Fruit fly (Drosophila melanogaster) whole organism, embryonic: ENCODE results near the gene Cdc5.

Experiments used
- Abd-B ChIP-seq: fragments of 200-800 bp; sonication (Bioruptor generic); optimal IDR thresholded peaks from 2 replicates; lab custom pipeline; 2018; ENCODE audit warnings: missing biosample characterization, mild to moderate bottlenecking, missing genetic modification characterization, moderate library complexity
- Aef1 ChIP-seq: fragments of 200-800 bp; sonication (Bioruptor generic); IDR thresholded peaks from 3 replicates; pipeline ENCODE4 v1.3.6; 2022; ENCODE audit warnings: missing biosample characterization, missing genetic modification characterization
- Antp ChIP-seq: fragments of 200-800 bp; sonication (Bioruptor generic); optimal IDR thresholded peaks from 3 replicates; lab custom pipeline; 2016; ENCODE audit warnings: missing biosample characterization, missing genetic modification characterization
- Atf6 ChIP-seq: fragments of 200-800 bp; sonication (Bioruptor generic); IDR thresholded peaks from 2 replicates; pipeline ENCODE4 v1.3.6; 2022; ENCODE audit warnings: missing biosample characterization, missing genetic modification characterization
- BEAF-32 ChIP-seq: fragments of 200-800 bp; sonication (Bioruptor generic); optimal IDR thresholded peaks from 3 replicates; lab custom pipeline; 2017; ENCODE audit warnings: missing biosample characterization, missing genetic modification characterization, mild to moderate bottlenecking, moderate library complexity, missing genetic modification reagents
- Bgb ChIP-seq: fragments of 200-800 bp; sonication (Bioruptor generic); IDR thresholded peaks from 2 replicates; pipeline ENCODE4 v1.3.6; 2022; ENCODE audit warnings: missing biosample characterization, missing genetic modification characterization; ENCODE audit not compliant: partially characterized antibody
- Blimp-1 ChIP-seq: fragments of 200-800 bp; sonication (Bioruptor generic); optimal IDR thresholded peaks from 3 replicates; lab custom pipeline; 2018; ENCODE audit warnings: missing biosample characterization, missing genetic modification characterization, mild to moderate bottlenecking, moderate library complexity, missing genetic modification reagents
- CG10209 ChIP-seq: fragments of 200-800 bp; sonication (Bioruptor generic); optimal IDR thresholded peaks from 3 replicates; lab custom pipeline; 2017; ENCODE audit warnings: missing biosample characterization, mild to moderate bottlenecking, missing genetic modification characterization, missing genetic modification reagents
- CG10366 ChIP-seq: fragments of 200-800 bp; sonication (Bioruptor generic); IDR thresholded peaks from 2 replicates; pipeline ENCODE4 v1.3.6; 2022; ENCODE audit warnings: missing biosample characterization, missing genetic modification characterization
- CG11504 ChIP-seq: fragments of 200-800 bp; sonication (Bioruptor generic); optimal IDR thresholded peaks from 3 replicates; lab custom pipeline; 2019; ENCODE audit warnings: missing biosample characterization, mild to moderate bottlenecking, missing genetic modification characterization, moderate library complexity
- CG12155 ChIP-seq: fragments of 200-800 bp; sonication (Bioruptor generic); optimal IDR thresholded peaks from 3 replicates; lab custom pipeline; 2016; ENCODE audit warnings: missing biosample characterization, missing genetic modification characterization
- CG13123 ChIP-seq: fragments of 200-800 bp; sonication (Bioruptor generic); optimal IDR thresholded peaks from 2 replicates; lab custom pipeline; 2016; ENCODE audit warnings: missing biosample characterization, missing genetic modification characterization
- CG13287 ChIP-seq: fragments of 200-800 bp; sonication (Bioruptor generic); IDR thresholded peaks from 2 replicates; pipeline ENCODE4 v1.3.6; 2022; ENCODE audit warnings: missing biosample characterization, missing genetic modification characterization; ENCODE audit not compliant: partially characterized antibody
- CG13296 ChIP-seq: fragments of 200-800 bp; sonication (Bioruptor generic); optimal IDR thresholded peaks from 3 replicates; lab custom pipeline; 2018; ENCODE audit warnings: missing biosample characterization, mild to moderate bottlenecking, missing genetic modification characterization
- CG17829 ChIP-seq: fragments of 200-800 bp; optimal IDR thresholded peaks from 2 replicates; lab custom pipeline; 2019; ENCODE audit warnings: missing biosample characterization, mild to moderate bottlenecking, missing genetic modification characterization, moderate library complexity
- CG18011 ChIP-seq: fragments of 200-800 bp; sonication (Bioruptor generic); optimal IDR thresholded peaks from 2 replicates; lab custom pipeline; 2017; ENCODE audit warnings: missing biosample characterization, missing genetic modification characterization, mild to moderate bottlenecking, moderate library complexity, missing genotype
- CG18476 ChIP-seq: fragments of 200-800 bp; sonication (Bioruptor generic); optimal IDR thresholded peaks from 2 replicates; lab custom pipeline; 2016; ENCODE audit warnings: missing biosample characterization, mild to moderate bottlenecking, missing genetic modification characterization
- CG31441 ChIP-seq: fragments of 200-800 bp; sonication (Bioruptor generic); IDR thresholded peaks from 2 replicates; pipeline ENCODE4 v1.3.6; 2022; ENCODE audit warnings: missing biosample characterization, missing genetic modification characterization
- CG3163 ChIP-seq: fragments of 200-800 bp; sonication (Bioruptor generic); optimal IDR thresholded peaks from 3 replicates; lab custom pipeline; 2016; ENCODE audit warnings: missing biosample characterization, missing genetic modification characterization
- CG33557 ChIP-seq: fragments of 200-800 bp; sonication (Bioruptor generic); optimal IDR thresholded peaks from 2 replicates; lab custom pipeline; 2019; ENCODE audit warnings: missing biosample characterization, mild to moderate bottlenecking, missing genetic modification characterization, moderate library complexity
- CG5180 ChIP-seq: fragments of 200-800 bp; sonication (Bioruptor generic); optimal IDR thresholded peaks from 3 replicates; lab custom pipeline; 2017; ENCODE audit warnings: missing biosample characterization, missing genetic modification characterization, mild to moderate bottlenecking, moderate library complexity, missing genetic modification reagents
- CG7963 ChIP-seq: fragments of 200-800 bp; sonication (Bioruptor generic); IDR thresholded peaks from 3 replicates; pipeline ENCODE4 v1.3.6; 2022; ENCODE audit warnings: missing biosample characterization, missing genetic modification characterization; ENCODE audit not compliant: partially characterized antibody
- CG8924 ChIP-seq: fragments of 200-800 bp; optimal IDR thresholded peaks from 3 replicates; lab custom pipeline; 2019; ENCODE audit warnings: missing biosample characterization, mild to moderate bottlenecking, missing genetic modification characterization, moderate library complexity
- Camta ChIP-seq: fragments of 200-800 bp; sonication (Bioruptor generic); optimal IDR thresholded peaks from 2 replicates; lab custom pipeline; 2016; ENCODE audit warnings: missing biosample characterization, missing genetic modification characterization
- CrebB ChIP-seq: fragments of 200-800 bp; sonication (Bioruptor generic); optimal IDR thresholded peaks from 3 replicates; lab custom pipeline; 2018; ENCODE audit warnings: missing biosample characterization, mild to moderate bottlenecking, missing genetic modification characterization
- D19A ChIP-seq: fragments of 200-800 bp; optimal IDR thresholded peaks from 3 replicates; lab custom pipeline; 2019; ENCODE audit warnings: missing biosample characterization, mild to moderate bottlenecking, missing genetic modification characterization, moderate library complexity
- HLH54F ChIP-seq: fragments of 200-800 bp; sonication (Bioruptor generic); optimal IDR thresholded peaks from 3 replicates; lab custom pipeline; 2016; ENCODE audit warnings: missing biosample characterization, missing genetic modification characterization
- Hsf ChIP-seq: fragments of 200-800 bp; sonication (Bioruptor generic); optimal IDR thresholded peaks from 3 replicates; lab custom pipeline; 2016; ENCODE audit warnings: missing biosample characterization, missing genetic modification characterization
- MESR4 ChIP-seq: fragments of 200-800 bp; sonication (Bioruptor generic); optimal IDR thresholded peaks from 2 replicates; lab custom pipeline; 2018; ENCODE audit warnings: missing biosample characterization, mild to moderate bottlenecking, missing genetic modification characterization, moderate library complexity
- Nf-YC ChIP-seq: fragments of 200-800 bp; optimal IDR thresholded peaks from 3 replicates; lab custom pipeline; 2019; ENCODE audit warnings: missing biosample characterization, mild to moderate bottlenecking, missing genetic modification characterization, moderate library complexity
- PHDP ChIP-seq: fragments of 200-800 bp; sonication (Bioruptor generic); optimal IDR thresholded peaks from 3 replicates; lab custom pipeline; 2018; ENCODE audit warnings: missing biosample characterization, mild to moderate bottlenecking, missing genetic modification characterization, moderate library complexity
- Side ChIP-seq: fragments of 200-800 bp; sonication (Bioruptor generic); optimal IDR thresholded peaks from 2 replicates; lab custom pipeline; 2016; ENCODE audit warnings: missing biosample characterization, missing genetic modification characterization
- Sry-δ ChIP-seq: fragments of 200-800 bp; sonication (Bioruptor generic); optimal IDR thresholded peaks from 2 replicates; lab custom pipeline; 2016; ENCODE audit warnings: missing biosample characterization, missing genetic modification characterization
- Trl ChIP-seq, 3 experiments: fragments of >200 bp in 2 of 3; fragments of 200-800 bp in 1 of 3; sonication (Bioruptor generic) in 1 of 3; optimal IDR thresholded peaks; 2 replicates in 1 of 3; 3 replicates in 2 of 3; lab custom pipeline; 2016 to 2017; ENCODE audit warnings: missing biosample characterization in 1 of 3, missing genetic modification characterization in 1 of 3
- YL-1 ChIP-seq: fragments of 200-800 bp; sonication (Bioruptor generic); optimal IDR thresholded peaks from 3 replicates; lab custom pipeline; 2017; ENCODE audit warnings: missing biosample characterization, mild to moderate bottlenecking, missing genetic modification characterization
- aop ChIP-seq: fragments of 200-800 bp; sonication (Bioruptor generic); IDR thresholded peaks from 2 replicates; pipeline ENCODE4 v1.3.6; 2022; ENCODE audit warnings: missing biosample characterization, missing genetic modification characterization
- bsh ChIP-seq, 2 experiments: fragments of 200-800 bp; sonication (Bioruptor generic); optimal IDR thresholded peaks; 2 replicates each; lab custom pipeline; 2017 to 2018; ENCODE audit warnings: mild to moderate bottlenecking in 2 of 2, missing biosample characterization in 2 of 2, missing genetic modification characterization in 2 of 2, moderate library complexity in 1 of 2
- cg ChIP-seq: fragments of 200-800 bp; sonication (Bioruptor generic); optimal IDR thresholded peaks from 3 replicates; lab custom pipeline; 2019; ENCODE audit warnings: missing biosample characterization, mild to moderate bottlenecking, missing genetic modification characterization, moderate library complexity
- exex ChIP-seq: fragments of 200-800 bp; sonication (Bioruptor generic); optimal IDR thresholded peaks from 4 replicates; lab custom pipeline; 2018; ENCODE audit warnings: missing biosample characterization, mild to moderate bottlenecking, missing genetic modification characterization, moderate library complexity
- fru ChIP-seq: fragments of >200 bp; optimal IDR thresholded peaks from 2 replicates; lab custom pipeline; 2017
- grau ChIP-seq: fragments of 200-800 bp; optimal IDR thresholded peaks from 3 replicates; lab custom pipeline; 2019; ENCODE audit warnings: missing biosample characterization, mild to moderate bottlenecking, missing genetic modification characterization, moderate library complexity
- inv ChIP-seq: fragments of 200-800 bp; sonication (Bioruptor generic); IDR thresholded peaks from 2 replicates; pipeline ENCODE4 v1.3.6; 2022; ENCODE audit warnings: missing biosample characterization, missing genetic modification characterization; ENCODE audit not compliant: partially characterized antibody
- knrl ChIP-seq: fragments of 200-800 bp; sonication (Bioruptor generic); IDR thresholded peaks from 3 replicates; pipeline ENCODE4 v1.3.6; 2022; ENCODE audit warnings: missing biosample characterization, missing genetic modification characterization; ENCODE audit not compliant: partially characterized antibody
- lab ChIP-seq: fragments of 200-800 bp; sonication (Bioruptor generic); optimal IDR thresholded peaks from 3 replicates; lab custom pipeline; 2017; ENCODE audit warnings: missing biosample characterization, missing genetic modification characterization, mild to moderate bottlenecking, moderate library complexity, missing genetic modification reagents
- maf-S ChIP-seq: fragments of 200-800 bp; sonication (Bioruptor generic); optimal IDR thresholded peaks from 2 replicates; lab custom pipeline; 2016; ENCODE audit warnings: missing biosample characterization, missing genetic modification characterization
- mam ChIP-seq: fragments of 200-800 bp; sonication (Bioruptor generic); optimal IDR thresholded peaks from 3 replicates; lab custom pipeline; 2016; ENCODE audit warnings: missing biosample characterization, missing genetic modification characterization
- nom ChIP-seq: fragments of 200-800 bp; sonication (Bioruptor generic); optimal IDR thresholded peaks from 2 replicates; lab custom pipeline; 2017; ENCODE audit warnings: missing biosample characterization, missing genetic modification characterization, mild to moderate bottlenecking, moderate library complexity, missing genetic modification reagents
- pfk ChIP-seq: fragments of 200-800 bp; sonication (Bioruptor generic); optimal IDR thresholded peaks from 2 replicates; lab custom pipeline; 2018; ENCODE audit warnings: missing biosample characterization, mild to moderate bottlenecking, missing genetic modification characterization, moderate library complexity
- phol ChIP-seq: fragments of 200-800 bp; sonication (Bioruptor generic); optimal IDR thresholded peaks from 3 replicates; lab custom pipeline; 2018; ENCODE audit warnings: missing biosample characterization, mild to moderate bottlenecking, missing genetic modification characterization, moderate library complexity
- sc ChIP-seq, 3 experiments: fragments of >200 bp in 2 of 3; fragments of 200-800 bp in 1 of 3; sonication (Bioruptor generic) in 1 of 3; optimal IDR thresholded peaks; 2 replicates in 2 of 3; 3 replicates in 1 of 3; lab custom pipeline; 2017; ENCODE audit warnings: mild to moderate bottlenecking in 1 of 3, missing biosample characterization in 1 of 3, missing genetic modification characterization in 1 of 3, missing genetic modification reagents in 1 of 3
- wor ChIP-seq: fragments of 200-800 bp; sonication (Bioruptor generic); IDR thresholded peaks from 2 replicates; pipeline ENCODE4 v1.3.6; 2022; ENCODE audit warnings: missing biosample characterization, missing genetic modification characterization

Gene Cdc5

dm6 chr3L:395192-395591, 34.0 kb upstream of the Cdc5 start (continued):
- TF ChIP-seq CG7963, result no peak
- peak; percentile 29 for TF ChIP-seq PHDP (tag; lab: Kevin White, UChicago)
- no peak for TF ChIP-seq CG13287 (GFP tag; lab: Robert Waterston, UW)
- TF ChIP-seq YL-1, result no peak
- TF ChIP-seq CG12155 (GFP tag; lab: Kevin White, UChicago), result no peak
- no peak for TF ChIP-seq CG18011 (GFP tag; lab: Kevin White, UChicago)
- no peak for TF ChIP-seq Sry-δ (GFP tag; lab: Kevin White, UChicago)
- TF ChIP-seq fru (lab: Kevin White, UChicago), result no peak
- TF ChIP-seq Blimp-1 (GFP tag; lab: Kevin White, UChicago), result peak; percentile 16
- peak in 1 of 2 experiments; percentile 49 for TF ChIP-seq bsh (GFP tag; optimal IDR thresholded peaks at IDR 0.05; lab: Kevin White, UChicago)
- no peak for TF ChIP-seq Nf-YC
- peak; percentile 24; the same call in 1 of the 2 replicates for TF ChIP-seq CG31441
- TF ChIP-seq Antp (GFP tag; lab: Kevin White, UChicago), result no peak
- peak; percentile 11 for TF ChIP-seq CG8924 (tag; lab: Kevin White, UChicago)
- no peak for TF ChIP-seq pfk
- no peak for TF ChIP-seq CG10366
- no peak for TF ChIP-seq lab
- TF ChIP-seq Side, result no peak
- no peak for TF ChIP-seq MESR4 (GFP tag; lab: Kevin White, UChicago)
- no peak for TF ChIP-seq Camta (GFP tag; lab: Kevin White, UChicago)
- no peak for TF ChIP-seq BEAF-32 (GFP tag; lab: Kevin White, UChicago)
- TF ChIP-seq knrl (GFP tag; lab: Robert Waterston, UW), result no peak
- TF ChIP-seq Hsf (GFP tag; lab: Kevin White, UChicago), result no peak
- no peak for TF ChIP-seq mam (GFP tag; lab: Kevin White, UChicago)
- TF ChIP-seq Abd-B (GFP tag; lab: Kevin White, UChicago), result no peak
- TF ChIP-seq HLH54F (GFP tag; lab: Kevin White, UChicago), result no peak
- TF ChIP-seq CG10209 (GFP tag; lab: Kevin White, UChicago), result no peak
- peak; percentile 60 for TF ChIP-seq CG11504
- TF ChIP-seq Bgb (GFP tag; lab: Robert Waterston, UW), result no peak
- no peak for TF ChIP-seq Atf6 (GFP tag; lab: Robert Waterston, UW)
- peak; percentile 55 for TF ChIP-seq grau (tag; lab: Kevin White, UChicago)
- no peak for TF ChIP-seq inv (GFP tag; lab: Robert Waterston, UW)
- TF ChIP-seq Aef1 (GFP tag; lab: Robert Waterston, UW), result no peak
- TF ChIP-seq wor (GFP tag; lab: Robert Waterston, UW), result no peak
- no peak for TF ChIP-seq CG3163
- TF ChIP-seq CG17829 (tag; lab: Kevin White, UChicago), result peak; percentile 9
- TF ChIP-seq CG33557, result no peak
- TF ChIP-seq CG13296 (GFP tag; lab: Kevin White, UChicago), result no peak

dm6 chr3L:392622-393159, 31.5 kb upstream of the Cdc5 start, which contains the start of gene trh:
Gene trh (minus strand): TSS chr3L:392633.
- TF ChIP-seq CG13123 (GFP tag; lab: Kevin White, UChicago) (no peak), maf-S (no peak), CrebB (no peak), Trl (optimal IDR thresholded peaks at IDR 0.05; lab: Kevin White, UChicago) (peak in 1 of 2 experiments; percentile 64), Trl (GFP tag; optimal IDR thresholded peaks at IDR 0.05; lab: Kevin White, UChicago) (no peak), phol (tag; lab: Kevin White, UChicago) (no peak), cg (GFP tag; lab: Kevin White, UChicago) (peak; percentile 42), CG18476 (GFP tag; lab: Kevin White, UChicago) (no peak), D19A (tag; lab: Kevin White, UChicago) (no peak), aop (no peak), CG5180 (GFP tag; lab: Kevin White, UChicago) (peak; percentile 79), sc (optimal IDR thresholded peaks at IDR 0.05; lab: Kevin White, UChicago) (no peak), sc (GFP tag; optimal IDR thresholded peaks at IDR 0.05; lab: Kevin White, UChicago) (no peak), nom (GFP tag; lab: Kevin White, UChicago) (peak; percentile 63), exex (tag; lab: Kevin White, UChicago) (no peak)
